Worm (Caenorhabditis elegans) whole organism, late embryonic: ENCODE results near the gene tag-124.
A peak's percentile ranks its signal among the peaks of the same experiment; 100 is the strongest.

ENCODE experiments used
- C08G9.2 ChIP-seq: sonication (generic microtip); optimal IDR thresholded peaks from 2 replicates; lab custom pipeline; 2016; ENCODE audit warnings: mild to moderate bottlenecking, missing genetic modification characterization, moderate library complexity, missing compliant biosample characterization
- F13H6.1 ChIP-seq: sonication (generic microtip); optimal IDR thresholded peaks from 2 replicates; lab custom pipeline; 2016; ENCODE audit warnings: missing genetic modification characterization, missing compliant biosample characterization
- K02D7.2 ChIP-seq: sonication (generic microtip); optimal IDR thresholded peaks from 2 replicates; lab custom pipeline; 2017; ENCODE audit warnings: mild to moderate bottlenecking, missing genetic modification characterization, missing compliant biosample characterization
- T23F11.4 ChIP-seq: fragments of 200-800 bp; sonication (Bioruptor generic); optimal IDR thresholded peaks from 2 replicates; lab custom pipeline; 2018; ENCODE audit warnings: mild to moderate bottlenecking, missing genetic modification characterization, missing compliant biosample characterization
- Y22D7AL.16 ChIP-seq: sonication (generic microtip); optimal IDR thresholded peaks from 2 replicates; lab custom pipeline; 2016; ENCODE audit warnings: missing genetic modification characterization, missing compliant biosample characterization
- ceh-18 ChIP-seq: sonication (generic microtip); optimal IDR thresholded peaks from 2 replicates; lab custom pipeline; 2016; ENCODE audit warnings: missing genetic modification characterization, missing compliant biosample characterization
- ceh-2 ChIP-seq: sonication (generic microtip); optimal IDR thresholded peaks from 2 replicates; lab custom pipeline; 2016; ENCODE audit warnings: missing genotype, missing genetic modification characterization, missing compliant biosample characterization
- ceh-22 ChIP-seq: sonication (generic microtip); optimal IDR thresholded peaks from 2 replicates; lab custom pipeline; 2017; ENCODE audit warnings: missing biosample characterization, missing genetic modification characterization
- ceh-30 ChIP-seq: fragments of 150-350 bp; optimal IDR thresholded peaks from 2 replicates; lab custom pipeline; 2014; ENCODE audit warnings: missing biosample characterization, missing genetic modification characterization
- ceh-31 ChIP-seq: sonication (generic microtip); optimal IDR thresholded peaks from 2 replicates; lab custom pipeline; 2016; ENCODE audit warnings: missing genetic modification characterization, missing compliant biosample characterization
- ceh-34 ChIP-seq: sonication (generic microtip); optimal IDR thresholded peaks from 2 replicates; lab custom pipeline; 2016; ENCODE audit warnings: mild to moderate bottlenecking, missing genetic modification characterization, missing compliant biosample characterization
- ceh-45 ChIP-seq: fragments of 200-800 bp; sonication (Bioruptor generic); IDR thresholded peaks from 2 replicates; pipeline ENCODE4 v1.3.6; 2022; ENCODE audit warnings: missing genetic modification reagents, missing genetic modification characterization, missing compliant biosample characterization
- ceh-48 ChIP-seq: sonication (generic microtip); optimal IDR thresholded peaks from 2 replicates; lab custom pipeline; 2016; ENCODE audit warnings: missing genetic modification characterization, inconsistent platforms, missing compliant biosample characterization
- ceh-6 ChIP-seq: fragments of 200-800 bp; sonication (Bioruptor generic); optimal IDR thresholded peaks from 2 replicates; lab custom pipeline; 2018; ENCODE audit warnings: mild to moderate bottlenecking, missing genetic modification characterization, missing compliant biosample characterization
- elt-2 ChIP-seq: sonication (generic microtip); optimal IDR thresholded peaks from 2 replicates; lab custom pipeline; 2016; ENCODE audit warnings: missing genetic modification reagents, missing genetic modification characterization, missing compliant biosample characterization
- elt-4 ChIP-seq: sonication (generic microtip); optimal IDR thresholded peaks from 2 replicates; lab custom pipeline; 2016; ENCODE audit warnings: missing genetic modification characterization, missing compliant biosample characterization
- ets-4 ChIP-seq: sonication (generic microtip); optimal IDR thresholded peaks from 2 replicates; lab custom pipeline; 2016; ENCODE audit warnings: missing genetic modification characterization, missing compliant biosample characterization
- eyg-1 ChIP-seq: sonication (generic microtip); optimal IDR thresholded peaks from 2 replicates; lab custom pipeline; 2016; ENCODE audit warnings: missing genotype, missing genetic modification characterization, missing compliant biosample characterization
- fax-1 ChIP-seq: sonication (generic microtip); optimal IDR thresholded peaks from 2 replicates; lab custom pipeline; 2016; ENCODE audit warnings: missing genotype, missing genetic modification characterization, missing compliant biosample characterization
- fkh-6 ChIP-seq: sonication (generic microtip); optimal IDR thresholded peaks from 2 replicates; lab custom pipeline; 2016; ENCODE audit warnings: missing genetic modification characterization, missing compliant biosample characterization
- gmeb-2 ChIP-seq: sonication (generic microtip); optimal IDR thresholded peaks from 2 replicates; lab custom pipeline; 2016; ENCODE audit warnings: missing genetic modification characterization, inconsistent platforms, missing compliant biosample characterization
- hlh-13 ChIP-seq: fragments of 200-800 bp; sonication (Bioruptor generic); optimal IDR thresholded peaks from 2 replicates; lab custom pipeline; 2018; ENCODE audit warnings: mild to moderate bottlenecking, missing genetic modification characterization, missing compliant biosample characterization
- hlh-15 ChIP-seq: sonication (generic microtip); optimal IDR thresholded peaks from 2 replicates; lab custom pipeline; 2016; ENCODE audit warnings: missing genetic modification characterization, missing compliant biosample characterization
- hlh-6 ChIP-seq: sonication (generic microtip); optimal IDR thresholded peaks from 2 replicates; lab custom pipeline; 2016; ENCODE audit warnings: missing genotype, missing genetic modification characterization, missing compliant biosample characterization
- lim-6 ChIP-seq: sonication (generic microtip); optimal IDR thresholded peaks from 2 replicates; lab custom pipeline; 2016; ENCODE audit warnings: missing genetic modification characterization, missing compliant biosample characterization
- lin-11 ChIP-seq: fragments of 200-800 bp; sonication (Bioruptor generic); optimal IDR thresholded peaks from 2 replicates; lab custom pipeline; 2018; ENCODE audit warnings: mild to moderate bottlenecking, missing genetic modification characterization, missing compliant biosample characterization
- madf-2 ChIP-seq: sonication (generic microtip); optimal IDR thresholded peaks from 2 replicates; lab custom pipeline; 2017; ENCODE audit warnings: missing genetic modification characterization, missing compliant biosample characterization
- mec-3 ChIP-seq: sonication (generic microtip); optimal IDR thresholded peaks from 2 replicates; lab custom pipeline; 2016; ENCODE audit warnings: borderline replicate concordance, missing genetic modification characterization, missing compliant biosample characterization
- nfya-1 ChIP-seq: sonication (generic microtip); optimal IDR thresholded peaks from 2 replicates; lab custom pipeline; 2017; ENCODE audit warnings: missing genetic modification characterization, mild to moderate bottlenecking, missing compliant biosample characterization, antibody characterized with exemption, moderate library complexity
- nhr-11 ChIP-seq: fragments of 150-350 bp; optimal IDR thresholded peaks from 2 replicates; lab custom pipeline; 2014; ENCODE audit warnings: missing biosample characterization, missing genetic modification characterization
- nhr-232 ChIP-seq: sonication (generic microtip); optimal IDR thresholded peaks from 2 replicates; lab custom pipeline; 2016; ENCODE audit warnings: missing genetic modification characterization, missing compliant biosample characterization
- npax-4 ChIP-seq: sonication (generic microtip); optimal IDR thresholded peaks from 2 replicates; lab custom pipeline; 2016; ENCODE audit warnings: missing genetic modification characterization, missing compliant biosample characterization
- odd-2 ChIP-seq: sonication (generic microtip); optimal IDR thresholded peaks from 2 replicates; lab custom pipeline; 2017; ENCODE audit warnings: antibody characterized with exemption, mild to moderate bottlenecking, missing genetic modification characterization, missing compliant biosample characterization
- pag-3 ChIP-seq: sonication (generic microtip); optimal IDR thresholded peaks from 2 replicates; lab custom pipeline; 2016; ENCODE audit warnings: missing compliant biosample characterization, missing genetic modification characterization, borderline replicate concordance
- pqm-1 ChIP-seq: sonication (generic microtip); optimal IDR thresholded peaks from 2 replicates; lab custom pipeline; 2016; ENCODE audit warnings: missing genetic modification characterization, missing compliant biosample characterization
- pros-1 ChIP-seq: fragments of 150-350 bp; optimal IDR thresholded peaks from 2 replicates; lab custom pipeline; 2014; ENCODE audit warnings: missing biosample characterization, missing genetic modification reagents, missing genetic modification characterization
- rnt-1 ChIP-seq: sonication (generic microtip); optimal IDR thresholded peaks from 2 replicates; lab custom pipeline; 2016; ENCODE audit warnings: missing genetic modification characterization, missing compliant biosample characterization
- tbx-2 ChIP-seq: sonication (generic microtip); optimal IDR thresholded peaks from 2 replicates; lab custom pipeline; 2016; ENCODE audit warnings: missing genetic modification characterization, missing compliant biosample characterization
- tbx-7 ChIP-seq: sonication (generic microtip); optimal IDR thresholded peaks from 2 replicates; lab custom pipeline; 2016; ENCODE audit warnings: missing genotype, missing genetic modification characterization, missing compliant biosample characterization
- unc-3 ChIP-seq, 2 experiments: fragments of 200-800 bp in 1 of 2; sonication (Bioruptor generic) in 1 of 2; sonication (generic microtip) in 1 of 2; conservative IDR thresholded peaks in 1 of 2; optimal IDR thresholded peaks in 1 of 2; 2 replicates each; pipeline versions ENCODE4 v1.3.6 to Lab custom; 2016 to 2022; ENCODE audit warnings: missing compliant biosample characterization in 2 of 2, missing genetic modification characterization in 2 of 2, missing genetic modification reagents in 1 of 2
- unc-55 ChIP-seq: sonication (generic microtip); optimal IDR thresholded peaks from 2 replicates; lab custom pipeline; 2017; ENCODE audit warnings: missing biosample characterization, missing genetic modification reagents, missing genetic modification characterization
- ztf-16 ChIP-seq: sonication (generic microtip); optimal IDR thresholded peaks from 2 replicates; lab custom pipeline; 2017; ENCODE audit warnings: missing genetic modification characterization, missing compliant biosample characterization

The tag-124 gene

ce11 chrII:9566045-9566444 lies 25.0 kb upstream of the tag-124 start (continued):
- TF ChIP-seq lin-11 (tag; lab: Kevin White, UChicago) (peak; percentile 75), pag-3 (peak; percentile 68), hlh-13 (peak; percentile 73), mec-3 (tag; lab: Kevin White, UChicago) (peak; percentile 10), rnt-1 (peak; percentile 63), odd-2 (no peak), C08G9.2 (peak; percentile 72), fax-1 (tag; lab: Kevin White, UChicago) (peak; percentile 67), nhr-11 (no peak), elt-2 (peak; percentile 91), lim-6 (tag; lab: Kevin White, UChicago) (peak; percentile 16), pqm-1 (tag; lab: Kevin White, UChicago) (no peak), fkh-6 (peak; percentile 88), K02D7.2 (tag; lab: Kevin White, UChicago) (peak; percentile 72), Y22D7AL.16 (tag; lab: Kevin White, UChicago) (peak; percentile 81), hlh-15 (tag; lab: Kevin White, UChicago) (peak; percentile 77), elt-4 (tag; lab: Kevin White, UChicago) (no peak), ceh-18 (tag; lab: Kevin White, UChicago) (peak; percentile 70), ceh-6 (GFP tag; lab: Kevin White, UChicago) (peak; percentile 88), T23F11.4 (peak; percentile 80), ztf-16 (tag; lab: Kevin White, UChicago) (peak; percentile 68), gmeb-2 (peak; percentile 81), npax-4 (tag; lab: Kevin White, UChicago) (peak; percentile 79), ets-4 (tag; lab: Kevin White, UChicago) (no peak), unc-3 (GFP tag; conservative IDR thresholded peaks at IDR 0.05; lab: Robert Waterston, UW) (peak; percentile 80), unc-3 (tag; optimal IDR thresholded peaks at IDR 0.05; lab: Kevin White, UChicago) (peak; percentile 63), ceh-48 (tag; lab: Kevin White, UChicago) (peak; percentile 73), eyg-1 (tag; lab: Kevin White, UChicago) (peak; percentile 82), hlh-6 (tag; lab: Kevin White, UChicago) (peak; percentile 93), F13H6.1 (tag; lab: Kevin White, UChicago) (peak; percentile 68), ceh-34 (tag; lab: Kevin White, UChicago) (peak; percentile 80), pros-1 (tag; lab: Kevin White, UChicago) (no peak), ceh-45 (GFP tag; lab: Robert Waterston, UW) (peak; percentile 83), ceh-22 (tag; lab: Kevin White, UChicago) (no peak), nhr-232 (tag; lab: Kevin White, UChicago) (peak; percentile 89), ceh-30 (tag; lab: Kevin White, UChicago) (no peak), ceh-2 (peak; percentile 60), unc-55 (no peak)
- TF ChIP-seq, all 69 proteins: peak for 56

ce11 chrII:9573412-9573811 lies 17.7 kb upstream of the tag-124 start:
- TF ChIP-seq pag-3 (no peak), odd-2 (no peak), madf-2 (tag; lab: Kevin White, UChicago) (no peak), ceh-31 (peak; percentile 7), tbx-2 (tag; lab: Kevin White, UChicago) (no peak), ceh-18 (tag; lab: Kevin White, UChicago) (no peak), nfya-1 (tag; lab: Kevin White, UChicago) (peak; percentile 20), hlh-13 (no peak), tbx-7 (tag; lab: Kevin White, UChicago) (no peak)
- TF ChIP-seq, all 69 proteins: peak for 2
